Fruit fly (Drosophila melanogaster) whole organism, embryonic: Measurements from ENCODE around the gene CG33966.

Source experiments
- ATbp ChIP-seq: fragments of 200-800 bp; sonication (Bioruptor generic); optimal IDR thresholded peaks from 2 replicates; lab custom pipeline; 2017; ENCODE audit warnings: missing biosample characterization, mild to moderate bottlenecking, missing genetic modification characterization, missing genetic modification reagents
- CG10267 ChIP-seq: fragments of 200-800 bp; sonication (Bioruptor generic); optimal IDR thresholded peaks from 2 replicates; lab custom pipeline; 2018; ENCODE audit warnings: missing biosample characterization, mild to moderate bottlenecking, missing genetic modification characterization, moderate library complexity
- CG10565 ChIP-seq: fragments of 200-800 bp; sonication (Bioruptor generic); optimal IDR thresholded peaks from 3 replicates; lab custom pipeline; 2016; ENCODE audit warnings: missing biosample characterization, mild to moderate bottlenecking, missing genetic modification characterization
- CG11085 ChIP-seq: fragments of 200-800 bp; sonication (Bioruptor generic); IDR thresholded peaks from 2 replicates; pipeline ENCODE4 v1.3.6; 2022; ENCODE audit warnings: missing biosample characterization, missing genetic modification characterization
- CG11093 ChIP-seq: fragments of 200-800 bp; sonication (Bioruptor generic); IDR thresholded peaks from 3 replicates; pipeline ENCODE4 v1.3.6; 2022; ENCODE audit warnings: missing biosample characterization, missing genetic modification characterization
- CG12236 ChIP-seq: fragments of 200-800 bp; sonication (Bioruptor generic); optimal IDR thresholded peaks from 2 replicates; lab custom pipeline; 2016; ENCODE audit warnings: missing biosample characterization, missing genetic modification characterization
- CG14710 ChIP-seq: fragments of 200-800 bp; sonication (Bioruptor generic); optimal IDR thresholded peaks from 3 replicates; lab custom pipeline; 2019; ENCODE audit warnings: missing biosample characterization, mild to moderate bottlenecking, missing genetic modification characterization, moderate library complexity
- CG15073 ChIP-seq: fragments of 200-800 bp; sonication (Bioruptor generic); optimal IDR thresholded peaks from 2 replicates; lab custom pipeline; 2016; ENCODE audit warnings: missing biosample characterization, missing genetic modification characterization
- CG17361 ChIP-seq: fragments of 200-800 bp; sonication (Bioruptor generic); IDR thresholded peaks from 3 replicates; pipeline ENCODE4 v1.3.6; 2022; ENCODE audit warnings: missing biosample characterization, missing genetic modification characterization
- CG2120 ChIP-seq: fragments of 200-800 bp; sonication (Bioruptor generic); optimal IDR thresholded peaks from 3 replicates; lab custom pipeline; 2016; ENCODE audit warnings: missing biosample characterization, missing genetic modification characterization
- CG30403 ChIP-seq: fragments of 200-800 bp; sonication (Bioruptor generic); optimal IDR thresholded peaks from 3 replicates; lab custom pipeline; 2016; ENCODE audit warnings: missing biosample characterization, missing genetic modification characterization
- CG3995 ChIP-seq: fragments of 200-800 bp; sonication (Bioruptor generic); optimal IDR thresholded peaks from 3 replicates; lab custom pipeline; 2016; ENCODE audit warnings: missing biosample characterization, missing genetic modification characterization
- CG4707 ChIP-seq: fragments of 200-800 bp; sonication (Bioruptor generic); optimal IDR thresholded peaks from 2 replicates; lab custom pipeline; 2018; ENCODE audit warnings: missing biosample characterization, mild to moderate bottlenecking, missing genetic modification characterization, moderate library complexity
- CG4854 ChIP-seq: fragments of 200-800 bp; sonication (Bioruptor generic); optimal IDR thresholded peaks from 2 replicates; lab custom pipeline; 2016; ENCODE audit warnings: missing biosample characterization, missing genetic modification characterization, inconsistent platforms
- CG5245 ChIP-seq: fragments of 200-800 bp; sonication (Bioruptor generic); optimal IDR thresholded peaks from 3 replicates; lab custom pipeline; 2016; ENCODE audit warnings: missing biosample characterization, missing genetic modification characterization
- CTCF ChIP-seq: fragments of 200-800 bp; sonication (Bioruptor generic); optimal IDR thresholded peaks from 2 replicates; lab custom pipeline; 2017; ENCODE audit warnings: missing biosample characterization, mild to moderate bottlenecking, missing genetic modification characterization, moderate library complexity
- CoRest ChIP-seq: fragments of 200-800 bp; sonication (Bioruptor generic); optimal IDR thresholded peaks from 3 replicates; lab custom pipeline; 2018; ENCODE audit warnings: missing biosample characterization, mild to moderate bottlenecking, missing genetic modification characterization, moderate library complexity
- D ChIP-seq, 2 experiments: fragments of 200-800 bp in 1 of 2; fragments of >200 bp in 1 of 2; sonication (Bioruptor generic) in 1 of 2; optimal IDR thresholded peaks; 2 replicates in 1 of 2; 3 replicates in 1 of 2; lab custom pipeline; 2017; ENCODE audit warnings: mild to moderate bottlenecking in 1 of 2, missing biosample characterization in 1 of 2, missing genetic modification characterization in 1 of 2, missing genetic modification reagents in 1 of 2
- Dip2 ChIP-seq: fragments of 200-800 bp; sonication (Bioruptor generic); IDR thresholded peaks from 2 replicates; pipeline ENCODE4 v1.3.6; 2022; ENCODE audit warnings: missing biosample characterization, missing genetic modification characterization
- Dll ChIP-seq: fragments of 200-800 bp; sonication (Bioruptor generic); IDR thresholded peaks from 4 replicates; pipeline ENCODE4 v1.3.6; 2022; ENCODE audit warnings: missing biosample characterization, missing genetic modification characterization; ENCODE audit not compliant: partially characterized antibody
- E2f2 ChIP-seq: fragments of 200-800 bp; sonication (Bioruptor generic); IDR thresholded peaks from 2 replicates; pipeline ENCODE4 v1.3.6; 2022; ENCODE audit warnings: missing biosample characterization, missing genetic modification characterization
- Fer1 ChIP-seq: fragments of 200-800 bp; sonication (Bioruptor generic); optimal IDR thresholded peaks from 2 replicates; lab custom pipeline; 2017; ENCODE audit warnings: missing biosample characterization, mild to moderate bottlenecking, missing genetic modification characterization
- Gsc ChIP-seq: fragments of 200-800 bp; sonication (Bioruptor generic); IDR thresholded peaks from 2 replicates; pipeline ENCODE4 v1.3.6; 2022; ENCODE audit warnings: missing biosample characterization, missing genetic modification characterization
- HmgD ChIP-seq: fragments of 200-800 bp; sonication (Bioruptor generic); optimal IDR thresholded peaks from 3 replicates; lab custom pipeline; 2016; ENCODE audit warnings: missing biosample characterization, missing genetic modification characterization
- Hr51 ChIP-seq, 2 experiments: fragments of 200-800 bp; sonication (Bioruptor generic); optimal IDR thresholded peaks; 2 replicates in 1 of 2; 3 replicates in 1 of 2; lab custom pipeline; 2016 to 2018; ENCODE audit warnings: missing biosample characterization in 2 of 2, missing genetic modification characterization in 2 of 2, mild to moderate bottlenecking in 1 of 2, moderate library complexity in 1 of 2
- Hr78 ChIP-seq, 2 experiments: fragments of 200-800 bp in 1 of 2; fragments of >200 bp in 1 of 2; sonication (Bioruptor generic) in 1 of 2; optimal IDR thresholded peaks; 2 replicates each; lab custom pipeline; 2017 to 2019; ENCODE audit warnings: missing biosample characterization in 2 of 2, missing genetic modification characterization in 2 of 2, mild to moderate bottlenecking in 1 of 2, moderate library complexity in 1 of 2
- Jarid2 ChIP-seq: fragments of 200-800 bp; sonication (Bioruptor generic); optimal IDR thresholded peaks from 3 replicates; lab custom pipeline; 2017; ENCODE audit warnings: mild to moderate bottlenecking, missing biosample characterization, missing genetic modification reagents, missing genetic modification characterization
- Lim3 ChIP-seq: fragments of 200-800 bp; sonication (Bioruptor generic); IDR thresholded peaks from 2 replicates; pipeline ENCODE4 v1.3.6; 2022; ENCODE audit warnings: missing biosample characterization, missing genetic modification characterization
- NC2β ChIP-seq: fragments of 200-800 bp; sonication (Bioruptor generic); optimal IDR thresholded peaks from 2 replicates; lab custom pipeline; 2016; ENCODE audit warnings: missing biosample characterization, missing genetic modification characterization
- PHDP ChIP-seq: fragments of 200-800 bp; sonication (Bioruptor generic); optimal IDR thresholded peaks from 3 replicates; lab custom pipeline; 2018; ENCODE audit warnings: missing biosample characterization, mild to moderate bottlenecking, missing genetic modification characterization, moderate library complexity
- Xbp1 ChIP-seq: fragments of 200-800 bp; sonication (Bioruptor generic); optimal IDR thresholded peaks from 3 replicates; lab custom pipeline; 2016; ENCODE audit warnings: missing biosample characterization, mild to moderate bottlenecking, missing genetic modification characterization
- abd-A ChIP-seq: fragments of 200-800 bp; sonication (Bioruptor generic); optimal IDR thresholded peaks from 3 replicates; lab custom pipeline; 2019; ENCODE audit warnings: missing biosample characterization, mild to moderate bottlenecking, missing genetic modification characterization, moderate library complexity
- az2 ChIP-seq: fragments of 200-800 bp; sonication (Bioruptor generic); optimal IDR thresholded peaks from 3 replicates; lab custom pipeline; 2016; ENCODE audit warnings: missing biosample characterization, missing genetic modification characterization
- crc ChIP-seq: fragments of 200-800 bp; sonication (Bioruptor generic); optimal IDR thresholded peaks from 2 replicates; lab custom pipeline; 2016; ENCODE audit warnings: missing biosample characterization, missing genetic modification characterization
- dan ChIP-seq: fragments of 200-800 bp; sonication (Bioruptor generic); IDR thresholded peaks from 2 replicates; pipeline ENCODE4 v1.3.6; 2022; ENCODE audit warnings: missing biosample characterization, missing genetic modification characterization
- dm ChIP-seq: fragments of 200-800 bp; sonication (Bioruptor generic); optimal IDR thresholded peaks from 3 replicates; lab custom pipeline; 2016; ENCODE audit warnings: missing biosample characterization, missing genetic modification characterization
- dmrt99B ChIP-seq: fragments of 200-800 bp; sonication (Bioruptor generic); optimal IDR thresholded peaks from 2 replicates; lab custom pipeline; 2018; ENCODE audit warnings: missing biosample characterization, mild to moderate bottlenecking, missing genetic modification characterization, moderate library complexity
- gem ChIP-seq: fragments of 200-800 bp; sonication (Bioruptor generic); optimal IDR thresholded peaks from 2 replicates; lab custom pipeline; 2019; ENCODE audit warnings: missing biosample characterization, mild to moderate bottlenecking, missing genetic modification characterization, moderate library complexity
- gsb ChIP-seq: fragments of 200-800 bp; sonication (Bioruptor generic); IDR thresholded peaks from 2 replicates; pipeline ENCODE4 v1.3.6; 2022; ENCODE audit warnings: missing biosample characterization, missing genetic modification characterization
- gt ChIP-seq: fragments of 200-800 bp; sonication (Bioruptor generic); IDR thresholded peaks from 2 replicates; pipeline ENCODE4 v1.3.6; 2022; ENCODE audit warnings: missing biosample characterization, missing genetic modification characterization
- ham ChIP-seq: fragments of 200-800 bp; sonication (Bioruptor generic); IDR thresholded peaks from 2 replicates; pipeline ENCODE4 v1.3.6; 2022; ENCODE audit warnings: missing biosample characterization, missing genetic modification characterization
- hkb ChIP-seq, 2 experiments: fragments of 200-800 bp in 1 of 2; fragments of >200 bp in 1 of 2; sonication (Bioruptor generic) in 1 of 2; IDR thresholded peaks in 1 of 2; optimal IDR thresholded peaks in 1 of 2; 2 replicates each; pipeline versions ENCODE4 v1.3.6 to Lab custom; 2017 to 2022; ENCODE audit warnings: missing biosample characterization in 1 of 2, missing genetic modification characterization in 1 of 2
- jumu ChIP-seq: fragments of 200-800 bp; sonication (Bioruptor generic); optimal IDR thresholded peaks from 3 replicates; lab custom pipeline; 2016; ENCODE audit warnings: missing biosample characterization, missing genetic modification characterization
- pan ChIP-seq, 4 experiments: fragments of >200 bp in 3 of 4; fragments of 200-800 bp in 1 of 4; sonication (Bioruptor generic) in 1 of 4; optimal IDR thresholded peaks in 3 of 4; IDR thresholded peaks in 1 of 4; 2 replicates each; pipeline versions ENCODE4 v1.3.6 to Lab custom; 2017 to 2022; ENCODE audit warnings: missing biosample characterization in 2 of 4, missing genetic modification characterization in 2 of 4, mixed read lengths in 1 of 4
- sd ChIP-seq: fragments of 200-800 bp; sonication (Bioruptor generic); optimal IDR thresholded peaks from 3 replicates; lab custom pipeline; 2018; ENCODE audit warnings: missing biosample characterization, mild to moderate bottlenecking, missing genetic modification characterization, moderate library complexity
- seq ChIP-seq: fragments of 200-800 bp; sonication (Bioruptor generic); IDR thresholded peaks from 2 replicates; pipeline ENCODE4 v1.3.6; 2022; ENCODE audit warnings: missing biosample characterization, missing genetic modification characterization
- shn ChIP-seq: fragments of 200-800 bp; sonication (Bioruptor generic); optimal IDR thresholded peaks from 3 replicates; lab custom pipeline; 2016; ENCODE audit warnings: missing biosample characterization, missing genetic modification characterization
- sna ChIP-seq: fragments of 200-800 bp; sonication (Bioruptor generic); IDR thresholded peaks from 2 replicates; pipeline ENCODE4 v1.3.6; 2022; ENCODE audit warnings: missing biosample characterization, missing genetic modification characterization; ENCODE audit not compliant: partially characterized antibody
- stwl ChIP-seq: fragments of 200-800 bp; sonication (Bioruptor generic); optimal IDR thresholded peaks from 3 replicates; lab custom pipeline; 2018; ENCODE audit warnings: missing biosample characterization, mild to moderate bottlenecking, missing genetic modification characterization, moderate library complexity

CG33966 gene

dm6 chr3L:1188936-1189659 is 44.8 kb upstream of the CG33966 start, which contains the start of gene CG13912 (continued):
- TF ChIP-seq dmrt99B (tag; lab: Kevin White, UChicago) (peak; percentile 9), Dip2 (GFP tag; lab: Robert Waterston, UW) (no peak), CG11085 (GFP tag; lab: Robert Waterston, UW) (no peak), CG11093 (GFP tag; lab: Robert Waterston, UW) (no peak), ATbp (GFP tag; lab: Kevin White, UChicago) (no peak), crc (GFP tag; lab: Kevin White, UChicago) (no peak), hkb (optimal IDR thresholded peaks at IDR 0.05; lab: Kevin White, UChicago) (peak; percentile 17), hkb (GFP tag; IDR thresholded peaks at IDR 0.05; lab: Robert Waterston, UW) (no peak), CG30403 (GFP tag; lab: Kevin White, UChicago) (no peak), abd-A (tag; lab: Kevin White, UChicago) (no peak), CG4707 (GFP tag; lab: Kevin White, UChicago) (no peak), CG12236 (no peak), Hr51 (GFP tag; optimal IDR thresholded peaks at IDR 0.05; lab: Kevin White, UChicago) (no peak), gem (tag; lab: Kevin White, UChicago) (no peak), Hr78 (GFP tag; optimal IDR thresholded peaks at IDR 0.05; lab: Kevin White, UChicago) (peak in 1 of 2 experiments; percentile 82), az2 (GFP tag; lab: Kevin White, UChicago) (no peak), HmgD (GFP tag; lab: Kevin White, UChicago) (no peak), Dll (GFP tag; lab: Robert Waterston, UW) (no peak), D (optimal IDR thresholded peaks at IDR 0.05; lab: Kevin White, UChicago) (no peak), D (GFP tag; optimal IDR thresholded peaks at IDR 0.05; lab: Kevin White, UChicago) (no peak), CG14710 (no peak), PHDP (tag; lab: Kevin White, UChicago) (no peak), gt (GFP tag; lab: Robert Waterston, UW) (no peak), Lim3 (no peak), seq (GFP tag; lab: Robert Waterston, UW) (no peak), CG10565 (GFP tag; lab: Kevin White, UChicago) (no peak), CG17361 (no peak), CG15073 (GFP tag; lab: Kevin White, UChicago) (no peak), sd (tag; lab: Kevin White, UChicago) (peak; percentile 96), gsb (GFP tag; lab: Robert Waterston, UW) (no peak), CG5245 (no peak), E2f2 (no peak), NC2β (GFP tag; lab: Kevin White, UChicago) (no peak), dan (GFP tag; lab: Robert Waterston, UW) (no peak), CTCF (GFP tag; lab: Kevin White, UChicago) (peak; percentile 86), sna (GFP tag; lab: Robert Waterston, UW) (no peak; the same call in 1 of the 2 replicates), dm (no peak), pan (optimal IDR thresholded peaks at IDR 0.05; lab: Kevin White, UChicago) (no peak), pan (GFP tag; optimal IDR thresholded peaks at IDR 0.05 in 1 of 2, IDR thresholded peaks at IDR 0.05 in 1 of 2) (no peak), ham (GFP tag; lab: Robert Waterston, UW) (no peak), stwl (tag; lab: Kevin White, UChicago) (no peak), CG2120 (GFP tag; lab: Kevin White, UChicago) (peak; percentile 24), Fer1 (GFP tag; lab: Kevin White, UChicago) (no peak), CG3995 (GFP tag; lab: Kevin White, UChicago) (no peak), Gsc (no peak), Jarid2 (GFP tag; lab: Kevin White, UChicago) (no peak), CG10267 (no peak), shn (peak; percentile 37), CoRest (tag; lab: Kevin White, UChicago) (no peak), Xbp1 (GFP tag; lab: Kevin White, UChicago) (no peak), CG4854 (GFP tag; lab: Kevin White, UChicago) (no peak), jumu (GFP tag; lab: Kevin White, UChicago) (no peak)
